Worm (Caenorhabditis elegans): Measurements from ENCODE around the gene trm-2A.

Gene trm-2A

DNA sequence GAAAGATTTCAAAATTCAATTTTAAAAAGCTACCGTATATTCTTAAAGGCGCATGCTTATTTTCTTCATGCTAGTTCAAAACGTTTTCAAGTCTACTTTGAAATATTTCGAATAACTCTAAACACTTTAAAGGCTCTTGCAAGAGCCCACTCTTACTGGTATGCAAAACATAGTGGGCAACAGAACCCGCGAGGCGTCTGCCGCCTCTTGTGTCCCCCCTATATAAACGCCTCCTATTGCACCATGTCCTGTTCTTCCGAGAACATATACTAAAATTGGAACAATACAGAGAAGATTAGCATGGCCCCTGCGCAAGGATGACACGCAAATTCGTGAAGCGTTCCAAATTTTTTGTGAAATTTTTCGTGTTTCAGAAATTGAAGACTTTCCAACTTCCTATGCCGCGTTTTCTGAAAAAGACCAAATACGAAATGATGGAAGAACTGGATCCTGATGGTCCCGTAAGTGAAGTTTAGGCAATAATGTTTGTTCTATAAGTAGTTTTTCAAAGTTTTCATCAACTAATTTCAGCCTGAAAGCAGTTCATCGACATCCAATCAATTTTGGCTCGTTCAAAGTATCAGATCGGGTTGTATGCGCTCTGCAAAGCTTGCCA, 45.8 kb upstream of the trm-2A start (continued):
- no peak for TF ChIP-seq fos-1 (tag; optimal IDR thresholded peaks at IDR 0.05)
- no peak for TF ChIP-seq spr-3 (GFP tag; optimal IDR thresholded peaks at IDR 0.05)
- TF ChIP-seq nhr-10 (tag; optimal IDR thresholded peaks at IDR 0.05), result no peak
- 0 out of 2 replicates have a peak, but pooled peaks have one; percentile 25 for TF ChIP-seq ceh-44 (GFP tag; IDR thresholded peaks at IDR 0.05)
- TF ChIP-seq hif-1 (tag; optimal IDR thresholded peaks at IDR 0.05), result no peak
- TF ChIP-seq lin-1 (GFP tag; IDR thresholded peaks at IDR 0.05), result peak; percentile 44; the same call in 1 of the 2 replicates
- TF ChIP-seq ama-1 (optimal IDR thresholded peaks at IDR 0.05), result no peak
- no peak for TF ChIP-seq nhr-77 (tag; optimal IDR thresholded peaks at IDR 0.05)
- TF ChIP-seq cey-2 (tag; optimal IDR thresholded peaks at IDR 0.05; ENCODE audit: borderline replicate concordance, insufficient read depth), result no peak
- no peak for TF ChIP-seq ceh-82 (tag; optimal IDR thresholded peaks at IDR 0.05)
- TF ChIP-seq unc-130 (GFP tag; optimal IDR thresholded peaks at IDR 0.05), result no peak
- TF ChIP-seq saeg-2 (GFP tag; IDR thresholded peaks at IDR 0.05), result 0 out of 2 replicates have a peak, but pooled peaks have one; percentile 19
- TF ChIP-seq dmd-8 (GFP tag; IDR thresholded peaks at IDR 0.05), result no peak
- TF ChIP-seq unc-39 (tag; optimal IDR thresholded peaks at IDR 0.05), result no peak
- no peak for TF ChIP-seq ceh-20 (GFP tag; IDR thresholded peaks at IDR 0.05)
- TF ChIP-seq F37D6.2 (tag; optimal IDR thresholded peaks at IDR 0.05), result no peak
- no peak for TF ChIP-seq aha-1 (tag)
- TF ChIP-seq pqm-1 (tag; optimal IDR thresholded peaks at IDR 0.05), result no peak
- no peak for TF ChIP-seq lsy-2 (tag; optimal IDR thresholded peaks at IDR 0.05)
- no peak for TF ChIP-seq zip-11 (GFP tag; IDR thresholded peaks at IDR 0.05)
- TF ChIP-seq snpc-4 (tag; optimal IDR thresholded peaks at IDR 0.05), result peak; percentile 80
- TF ChIP-seq arid-1 (GFP tag; conservative IDR thresholded peaks at IDR 0.05), result 0 out of 2 replicates have a peak, but pooled peaks have one; percentile 8
- no peak for TF ChIP-seq nhr-102 (tag; optimal IDR thresholded peaks at IDR 0.05)
- TF ChIP-seq zag-1 (tag; optimal IDR thresholded peaks at IDR 0.05), result no peak
- TF ChIP-seq egl-43 (GFP tag; IDR thresholded peaks at IDR 0.05), result peak; percentile 75
- TF ChIP-seq nhr-41 (GFP tag; IDR thresholded peaks at IDR 0.05), result no peak
- TF ChIP-seq T26A8.4 (GFP tag; IDR thresholded peaks at IDR 0.05), result no peak
- TF ChIP-seq mes-2 (tag; optimal IDR thresholded peaks at IDR 0.05; ENCODE audit: poor library complexity, severe bottlenecking), result no peak
- no peak for TF ChIP-seq spr-1 (tag; optimal IDR thresholded peaks at IDR 0.05)
- TF ChIP-seq sdz-12 (GFP tag; optimal IDR thresholded peaks at IDR 0.05), result no peak
- no peak for TF ChIP-seq madf-9 (GFP tag; conservative IDR thresholded peaks at IDR 0.05)
- no peak for TF ChIP-seq nhr-11 (tag; optimal IDR thresholded peaks at IDR 0.05)
- no peak for TF ChIP-seq zfp-2 (tag; optimal IDR thresholded peaks at IDR 0.05)
- TF ChIP-seq ZK546.5 (tag; optimal IDR thresholded peaks at IDR 0.05), result no peak
- TF ChIP-seq aly-2 (tag; optimal IDR thresholded peaks at IDR 0.05), result no peak
- no peak for TF ChIP-seq hmg-1.1 (GFP tag; IDR thresholded peaks at IDR 0.05)
- no peak for TF ChIP-seq nhr-25 (tag; optimal IDR thresholded peaks at IDR 0.05; ENCODE audit: borderline replicate concordance, insufficient read depth)
- TF ChIP-seq daf-8 (GFP tag; IDR thresholded peaks at IDR 0.05), result no peak
- 0 out of 2 replicates have a peak, but pooled peaks have one; percentile 12 for TF ChIP-seq Y75B8A.6 (GFP tag; IDR thresholded peaks at IDR 0.05)
- no peak for TF ChIP-seq ceh-62 (tag; optimal IDR thresholded peaks at IDR 0.05)
- TF ChIP-seq ceh-28 (tag; optimal IDR thresholded peaks at IDR 0.05), result no peak
- TF ChIP-seq rbr-2 (tag; optimal IDR thresholded peaks at IDR 0.05), result no peak
- TF ChIP-seq tag-97 (GFP tag; IDR thresholded peaks at IDR 0.05), result no peak
- TF ChIP-seq nhr-42 (GFP tag; IDR thresholded peaks at IDR 0.05), result no peak
- no peak for TF ChIP-seq D1046.2 (GFP tag; IDR thresholded peaks at IDR 0.05)
- TF ChIP-seq F44E2.7 (GFP tag; IDR thresholded peaks at IDR 0.05), result 0 out of 2 replicates have a peak, but pooled peaks have one; percentile 25
- peak; percentile 24; the same call in 1 of the 2 replicates for TF ChIP-seq dmd-6 (GFP tag; IDR thresholded peaks at IDR 0.05)
- no peak for TF ChIP-seq mxl-2 (GFP tag; conservative IDR thresholded peaks at IDR 0.05)
- TF ChIP-seq gei-8 (GFP tag; optimal IDR thresholded peaks at IDR 0.05), result no peak
- no peak for TF ChIP-seq T20F7.1 (GFP tag; optimal IDR thresholded peaks at IDR 0.05)
- peak; percentile 8 for TF ChIP-seq F49E8.2 (tag; optimal IDR thresholded peaks at IDR 0.05; ENCODE audit: borderline replicate concordance)
